Fruit fly (Drosophila melanogaster): ENCODE results near the gene CG13841.

The CG13841 gene

DNA sequence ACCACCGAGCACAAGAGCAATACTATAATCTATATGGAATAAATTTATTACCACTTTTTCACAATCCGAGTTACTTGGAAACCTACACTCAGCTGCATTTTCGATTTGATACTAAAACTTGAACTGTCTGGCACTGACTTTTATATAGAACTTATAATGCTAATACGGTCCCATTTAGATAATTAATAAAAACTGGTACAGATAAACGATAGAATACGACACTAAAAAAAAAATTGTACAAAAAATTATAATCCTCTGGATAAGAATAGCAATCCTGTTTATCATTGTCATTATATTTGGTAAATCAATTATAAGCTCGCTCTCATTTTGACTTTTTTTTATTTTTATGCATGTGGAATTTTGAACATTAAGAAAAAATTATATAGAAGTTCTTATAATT, 2.7 kb upstream of the CG13841 start, which contains the start of gene CG43093 (continued):
- no peak for TF ChIP-seq esg (GFP tag; conservative IDR thresholded peaks at IDR 0.05)
- TF ChIP-seq Camta (GFP tag; optimal IDR thresholded peaks at IDR 0.05): no peak
- TF ChIP-seq CG1603 (tag; optimal IDR thresholded peaks at IDR 0.05): no peak
- TF ChIP-seq Mes4 (GFP tag; optimal IDR thresholded peaks at IDR 0.05): no peak

DNA sequence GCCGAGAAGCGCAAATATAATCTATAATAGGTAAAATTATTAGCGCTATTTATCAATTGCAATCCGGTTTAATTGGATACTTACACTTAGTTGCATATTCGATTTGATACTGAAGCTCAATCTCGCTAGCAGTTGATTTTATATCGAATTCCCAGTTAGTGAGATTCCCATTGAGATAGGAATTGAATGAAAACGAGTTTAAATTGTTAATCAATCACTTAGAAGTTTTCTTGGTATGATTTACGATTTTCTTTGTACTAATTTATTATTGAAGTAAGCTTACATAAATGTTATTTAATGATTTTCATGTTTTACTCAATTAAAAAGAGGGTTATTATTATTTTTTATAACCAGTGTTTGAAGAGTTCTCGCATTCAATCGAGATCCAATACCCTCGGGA, 2.1 kb upstream of the CG13841 start, which contains the start of gene CG43092:
Gene CG43092, minus strand, starts transcription at position 101 of the 400 bp plus-strand sequence.
- TF ChIP-seq CG10366 (GFP tag; IDR thresholded peaks at IDR 0.05) (no peak), CG31224 (GFP tag; IDR thresholded peaks at IDR 0.05) (no peak), hb (GFP tag; IDR thresholded peaks at IDR 0.05; ENCODE audit: partially characterized antibody) (no peak), trh (GFP tag; optimal IDR thresholded peaks at IDR 0.05) (no peak), dmrt99B (tag; optimal IDR thresholded peaks at IDR 0.05) (no peak), Hmx (GFP tag; optimal IDR thresholded peaks at IDR 0.05) (no peak), hth (optimal IDR thresholded peaks at IDR 0.05) (no peak), CG7987 (GFP tag; optimal IDR thresholded peaks at IDR 0.05) (no peak), CG11723 (GFP tag; optimal IDR thresholded peaks at IDR 0.05) (no peak), CG33557 (GFP tag; optimal IDR thresholded peaks at IDR 0.05) (no peak), CG8944 (GFP tag; optimal IDR thresholded peaks at IDR 0.05) (no peak)

DNA sequence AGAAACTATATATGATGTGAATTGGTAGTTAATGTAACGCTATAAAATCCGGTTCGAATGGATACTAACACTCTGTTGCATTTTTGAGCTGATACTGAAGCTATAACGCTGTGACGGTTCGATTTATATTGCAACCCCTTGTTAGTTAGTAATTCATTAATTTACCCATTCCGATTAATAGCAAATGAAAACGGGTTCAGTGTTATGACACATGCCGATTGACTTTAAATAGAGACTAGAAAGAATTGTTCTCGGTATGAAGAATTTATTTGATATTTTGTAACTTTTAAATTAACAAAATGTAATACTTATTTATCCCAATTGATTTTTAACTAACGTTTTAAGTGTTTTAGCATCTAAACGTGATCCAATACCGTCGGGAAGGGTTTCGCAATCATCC, 1.1 kb upstream of the CG13841 start, which contains the start of gene CG43091:
Gene CG43091, minus strand, starts transcription at position 101 of the 400 bp plus-strand sequence.
- TF ChIP-seq bbx (GFP tag; IDR thresholded peaks at IDR 0.05; ENCODE audit: partially characterized antibody) (no peak), sens (GFP tag) (peak; percentile 37)

DNA sequence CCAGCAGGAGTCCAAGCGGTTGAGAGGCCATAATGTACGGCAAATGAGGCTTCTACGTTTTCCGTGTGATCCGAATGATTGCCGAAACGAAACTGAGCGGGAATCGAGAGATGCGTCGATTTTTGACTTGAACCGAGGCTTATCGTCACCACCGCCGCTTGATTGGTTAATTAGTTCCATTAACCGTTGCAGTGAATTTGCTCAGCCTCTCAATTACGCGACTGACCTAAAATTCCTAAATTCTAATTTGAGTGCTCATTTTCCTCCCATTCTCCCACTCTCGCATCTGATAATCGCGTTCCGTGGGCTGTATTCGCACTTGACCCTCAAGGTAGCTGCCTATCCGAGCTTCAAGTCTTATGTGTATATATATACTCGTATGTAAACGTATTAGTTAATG, 1.4 kb downstream of the CG13841 start, which contains the start of gene Nepl15:
Gene Nepl15, minus strand, starts transcription at position 101 of the 400 bp plus-strand sequence.
- TF ChIP-seq Ets65A (GFP tag) (peak; percentile 23), psq (GFP tag; optimal IDR thresholded peaks at IDR 0.05) (no peak), CG34224 (GFP tag; IDR thresholded peaks at IDR 0.05; ENCODE audit: partially characterized antibody) (no peak), bcd (GFP tag; optimal IDR thresholded peaks at IDR 0.05) (no peak), Awh (GFP tag; IDR thresholded peaks at IDR 0.05) (no peak)

DNA sequence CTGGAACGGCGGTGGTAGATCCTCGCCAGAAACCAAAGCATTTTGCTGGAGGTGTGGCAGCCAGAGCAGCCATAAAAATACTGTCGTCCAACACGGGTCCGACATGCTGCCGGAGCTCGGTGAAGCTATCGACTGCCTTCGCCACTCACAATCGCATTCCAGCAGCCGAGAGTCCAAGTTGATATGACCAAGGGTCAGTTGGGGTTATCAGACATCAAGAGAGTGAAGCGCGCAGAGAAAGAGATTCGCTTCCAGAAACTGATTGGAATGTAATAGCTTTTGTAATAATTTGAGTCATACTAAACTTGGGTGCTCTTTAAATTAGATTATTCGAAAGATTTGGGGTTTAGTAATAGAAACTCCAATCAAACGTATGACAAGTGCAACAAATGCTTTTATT, 3.9 kb downstream of the CG13841 start, which contains the start of gene Nepl14:
Gene Nepl14, minus strand, starts transcription at position 125 of the 400 bp plus-strand sequence.
- TF ChIP-seq CG34376 (GFP tag; optimal IDR thresholded peaks at IDR 0.05) (peak; percentile 46), Dll (GFP tag; IDR thresholded peaks at IDR 0.05; ENCODE audit: partially characterized antibody) (no peak), bab2 (GFP tag; optimal IDR thresholded peaks at IDR 0.05) (no peak)

DNA sequence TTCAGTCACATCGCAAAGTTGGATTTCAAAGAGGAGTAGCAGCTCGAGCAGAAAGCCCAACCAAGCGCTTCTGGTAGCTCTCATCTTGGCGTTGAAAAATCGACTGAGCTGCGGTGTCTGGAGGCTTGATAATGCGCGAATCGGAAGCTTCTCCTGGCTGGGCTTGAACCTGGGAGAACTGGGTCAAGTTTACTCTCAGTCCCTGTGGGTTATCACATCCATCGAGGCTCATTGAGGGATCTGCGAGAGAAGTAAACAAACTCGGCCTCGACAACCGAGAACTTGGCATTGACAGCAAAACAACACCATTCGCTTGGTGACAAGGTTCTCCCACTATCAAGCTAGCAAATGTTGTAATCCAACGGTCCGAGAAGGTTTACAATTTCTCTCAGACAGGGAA, 6.5 kb downstream of the CG13841 start, which contains the start of gene Nepl13:
Gene Nepl13, minus strand, starts transcription at position 89 of the 400 bp plus-strand sequence.
- TF ChIP-seq sug (tag; optimal IDR thresholded peaks at IDR 0.05) (peak; percentile 0), CG34376 (GFP tag; optimal IDR thresholded peaks at IDR 0.05) (peak; percentile 52), Atf6 (GFP tag; IDR thresholded peaks at IDR 0.05) (no peak), lov (optimal IDR thresholded peaks at IDR 0.05) (no peak), lov (GFP tag; IDR thresholded peaks at IDR 0.05) (no peak), gcm2 (GFP tag; optimal IDR thresholded peaks at IDR 0.05) (no peak), CG8765 (GFP tag; IDR thresholded peaks at IDR 0.05) (no peak)

DNA sequence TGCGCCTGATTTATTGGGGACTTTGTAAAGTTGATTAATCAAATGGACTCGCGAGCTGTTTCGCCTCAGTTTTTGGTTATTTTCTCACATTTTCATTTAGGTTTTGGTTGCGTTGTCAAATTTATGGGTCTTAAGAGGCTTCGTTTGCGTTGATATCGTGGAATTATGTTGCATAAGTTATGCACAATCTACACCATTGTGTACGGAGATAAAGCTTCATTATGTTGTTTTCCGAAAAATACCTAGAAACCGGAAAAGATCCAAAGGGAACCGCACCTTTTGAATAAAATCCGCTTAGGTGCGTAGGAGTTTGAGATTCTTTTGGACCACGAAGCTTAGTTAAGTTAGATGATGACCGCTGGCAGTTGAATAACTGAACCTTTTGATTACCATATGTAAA, 10.4 kb downstream of the CG13841 start:
- no peak for TF ChIP-seq gem (tag; optimal IDR thresholded peaks at IDR 0.05)
- peak; percentile 77 for TF ChIP-seq oc (tag; optimal IDR thresholded peaks at IDR 0.05)
- TF ChIP-seq Pdp1 (GFP tag; optimal IDR thresholded peaks at IDR 0.05): peak in 1 of 2 experiments; percentile 78
- TF ChIP-seq hb (GFP tag; IDR thresholded peaks at IDR 0.05; ENCODE audit: partially characterized antibody): no peak
- TF ChIP-seq gcm2 (GFP tag; optimal IDR thresholded peaks at IDR 0.05): no peak
- no peak for TF ChIP-seq D19B (GFP tag; optimal IDR thresholded peaks at IDR 0.05)
- no peak for TF ChIP-seq CG30403 (GFP tag; optimal IDR thresholded peaks at IDR 0.05)
- no peak for TF ChIP-seq CG5245 (GFP tag; optimal IDR thresholded peaks at IDR 0.05)
- TF ChIP-seq CG14014 (GFP tag; IDR thresholded peaks at IDR 0.05): no peak
- peak; percentile 26 for TF ChIP-seq sens (GFP tag)
- TF ChIP-seq pum (GFP tag; optimal IDR thresholded peaks at IDR 0.05): no peak
